Fruit fly (Drosophila melanogaster): ENCODE data around the gene CG18789.

dm6 chr2L:12004211-12004979 lies 9.2 kb upstream of the CG18789 start:
- TF ChIP-seq tj (GFP tag; optimal IDR thresholded peaks at IDR 0.05) (no peak), CG7045 (GFP tag; optimal IDR thresholded peaks at IDR 0.05) (no peak), pad (GFP tag; optimal IDR thresholded peaks at IDR 0.05) (no peak), Clk (GFP tag; optimal IDR thresholded peaks at IDR 0.05) (no peak)
